Fruit fly (Drosophila melanogaster) whole organism: ENCODE results near the gene CG3014.
A peak's percentile ranks its signal among the peaks of the same experiment; 100 is the strongest.

Experiments used
- CG8478 ChIP-seq: fragments of >200 bp; optimal IDR thresholded peaks from 2 replicates; lab custom pipeline; 2018; ENCODE audit warnings: inconsistent platforms
- Dll ChIP-seq: fragments of >200 bp; optimal IDR thresholded peaks from 2 replicates; lab custom pipeline; 2017
- EcR ChIP-seq, 2 experiments: fragments of >200 bp; optimal IDR thresholded peaks; 2 replicates each; lab custom pipeline; 2017; ENCODE audit warnings: missing biosample characterization in 2 of 2, missing genetic modification characterization in 2 of 2, missing genetic modification reagents in 2 of 2
- psq ChIP-seq: fragments of >200 bp; optimal IDR thresholded peaks from 2 replicates; lab custom pipeline; 2017

DNA sequence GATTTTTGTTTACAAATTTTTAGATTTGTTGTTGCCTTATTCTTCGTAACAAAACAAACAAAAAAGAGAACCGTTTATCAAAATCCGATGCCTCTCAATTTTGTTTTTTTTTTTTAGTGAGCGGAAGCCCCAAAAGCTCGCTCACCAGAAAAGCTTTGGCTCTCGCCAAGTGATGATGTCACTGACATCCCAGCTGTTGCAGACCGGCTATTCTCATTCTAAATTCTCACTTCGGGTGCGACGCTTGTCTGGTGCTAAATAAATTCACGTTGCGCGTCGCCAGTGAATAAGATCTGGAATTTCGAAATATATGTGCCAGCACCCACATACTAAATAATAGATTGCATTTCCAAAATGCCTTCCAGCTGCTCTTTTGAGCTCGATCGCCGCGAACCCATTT lies 8.7 kb downstream of the CG3014 start, which contains the start of gene CG2641:
- TF ChIP-seq EcR (GFP tag; optimal IDR thresholded peaks at IDR 0.05; lab: Kevin White, UChicago) (no peak), CG8478 (no peak), psq (lab: Kevin White, UChicago) (no peak), Dll (lab: Kevin White, UChicago) (peak; percentile 7)
